Fruit fly (Drosophila melanogaster): Measurements from ENCODE around the gene Eig71Ej.

Eig71Ej gene

dm6 chr3L:15661567-15661966 lies 752 bp upstream of the Eig71Ej start, which contains the start of gene CG43082:
TSS of gene CG43082 (plus strand) at chr3L:15661867.
- TF ChIP-seq Crg-1 (GFP tag; optimal IDR thresholded peaks at IDR 0.05) (no peak), CG12768 (GFP tag; optimal IDR thresholded peaks at IDR 0.05) (no peak), CG14711 (tag; optimal IDR thresholded peaks at IDR 0.05) (no peak), CG11617 (GFP tag; optimal IDR thresholded peaks at IDR 0.05) (no peak), toe (GFP tag; optimal IDR thresholded peaks at IDR 0.05) (no peak), tj (GFP tag; optimal IDR thresholded peaks at IDR 0.05) (no peak), cnc (optimal IDR thresholded peaks at IDR 0.05) (no peak), Hr96 (GFP tag; optimal IDR thresholded peaks at IDR 0.05) (no peak), CG7101 (tag; optimal IDR thresholded peaks at IDR 0.05) (no peak), cic (GFP tag; optimal IDR thresholded peaks at IDR 0.05) (no peak), CG1620 (GFP tag; optimal IDR thresholded peaks at IDR 0.05) (no peak), pad (GFP tag; optimal IDR thresholded peaks at IDR 0.05) (no peak), CG7045 (GFP tag; optimal IDR thresholded peaks at IDR 0.05) (no peak), ovo (GFP tag; optimal IDR thresholded peaks at IDR 0.05) (no peak), kay (GFP tag; ENCODE audit: borderline replicate concordance) (no peak)

DNA sequence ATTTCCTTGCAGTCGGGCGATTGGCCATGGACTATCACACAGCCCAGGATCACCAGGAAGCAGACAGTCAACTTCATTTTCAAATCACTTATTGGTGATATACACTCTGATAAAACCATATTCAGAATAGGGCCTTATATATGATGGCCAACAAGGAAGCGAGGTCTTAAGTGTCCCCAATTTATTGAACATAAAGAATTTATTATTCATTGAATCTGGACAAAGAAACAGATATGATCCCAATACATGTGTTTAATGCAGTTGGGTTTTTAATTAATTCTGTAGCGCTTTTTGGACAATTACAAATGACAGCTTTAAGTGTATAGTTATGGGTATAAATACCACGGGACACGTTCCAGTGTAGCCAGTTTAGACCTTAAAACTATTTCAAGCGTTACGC lies 1.5 kb downstream of the Eig71Ej start, which contains the start of the genes Eig71Eh and Eig71Ei:
Gene Eig71Eh, minus strand, starts transcription at position 101 of the 400 bp plus-strand sequence.
Gene Eig71Ei, plus strand, starts transcription at position 367 of the 400 bp plus-strand sequence.
- no peak for TF ChIP-seq toe (GFP tag; optimal IDR thresholded peaks at IDR 0.05)
- no peak for TF ChIP-seq CG12768 (GFP tag; optimal IDR thresholded peaks at IDR 0.05)
- TF ChIP-seq CG5204 (GFP tag; optimal IDR thresholded peaks at IDR 0.05), result no peak
- no peak for TF ChIP-seq CG14711 (tag; optimal IDR thresholded peaks at IDR 0.05)
- TF ChIP-seq Mnt (GFP tag; optimal IDR thresholded peaks at IDR 0.05), result no peak
- TF ChIP-seq CG7045 (GFP tag; optimal IDR thresholded peaks at IDR 0.05), result no peak
- TF ChIP-seq kay (GFP tag; ENCODE audit: borderline replicate concordance), result no peak

DNA sequence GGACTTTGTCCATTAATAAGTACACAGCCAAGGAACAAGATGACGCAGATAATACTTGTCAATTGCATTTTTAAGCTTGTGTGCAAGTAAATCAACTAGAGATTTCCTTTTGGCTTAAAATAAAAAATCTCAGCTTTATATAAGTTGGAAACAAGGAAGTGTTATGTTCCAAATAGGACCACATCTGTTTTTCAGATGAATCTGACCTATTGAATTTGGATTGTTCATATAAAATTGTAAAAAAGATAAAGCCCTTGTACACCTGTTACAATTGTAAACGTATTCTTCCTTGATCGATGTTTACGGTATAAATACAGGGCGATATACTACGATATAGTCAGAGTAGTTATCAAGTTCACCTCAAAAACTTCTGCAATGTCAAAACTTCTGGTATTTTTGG lies 3.5 kb downstream of the Eig71Ej start, which contains the start of the genes Eig71Ef and Eig71Eg:
Gene Eig71Ef, minus strand, starts transcription at position 101 of the 400 bp plus-strand sequence.
Gene Eig71Eg, plus strand, starts transcription at position 339 of the 400 bp plus-strand sequence.
- TF ChIP-seq cnc (optimal IDR thresholded peaks at IDR 0.05) (no peak), CG12768 (GFP tag; optimal IDR thresholded peaks at IDR 0.05) (no peak), CG7045 (GFP tag; optimal IDR thresholded peaks at IDR 0.05) (no peak), toe (GFP tag; optimal IDR thresholded peaks at IDR 0.05) (no peak), CG33017 (tag; optimal IDR thresholded peaks at IDR 0.05) (no peak), Mnt (GFP tag; optimal IDR thresholded peaks at IDR 0.05) (no peak), CG1620 (GFP tag; optimal IDR thresholded peaks at IDR 0.05) (no peak), kay (GFP tag; ENCODE audit: borderline replicate concordance) (no peak), bab1 (GFP tag; optimal IDR thresholded peaks at IDR 0.05) (no peak), Clk (GFP tag; optimal IDR thresholded peaks at IDR 0.05) (no peak), CG7101 (tag; optimal IDR thresholded peaks at IDR 0.05) (no peak), Crg-1 (GFP tag; optimal IDR thresholded peaks at IDR 0.05) (no peak), Hr96 (GFP tag; optimal IDR thresholded peaks at IDR 0.05) (no peak), CG14711 (tag; optimal IDR thresholded peaks at IDR 0.05) (no peak), CG11617 (GFP tag; optimal IDR thresholded peaks at IDR 0.05) (no peak), tj (GFP tag; optimal IDR thresholded peaks at IDR 0.05) (no peak), CG5204 (GFP tag; optimal IDR thresholded peaks at IDR 0.05) (no peak), pad (GFP tag; optimal IDR thresholded peaks at IDR 0.05) (no peak), ovo (GFP tag; optimal IDR thresholded peaks at IDR 0.05) (no peak)

dm6 chr3L:15655910-15656309 lies 4.9 kb downstream of the Eig71Ej start, which contains the start of gene Eig71Ee:
TSS of gene Eig71Ee (minus strand) at chr3L:15656010.
- TF ChIP-seq CG12768 (GFP tag; optimal IDR thresholded peaks at IDR 0.05) (no peak), bab1 (GFP tag; optimal IDR thresholded peaks at IDR 0.05) (no peak), CG33017 (tag; optimal IDR thresholded peaks at IDR 0.05) (no peak), tj (GFP tag; optimal IDR thresholded peaks at IDR 0.05) (no peak), CG11617 (GFP tag; optimal IDR thresholded peaks at IDR 0.05) (no peak), CG7045 (GFP tag; optimal IDR thresholded peaks at IDR 0.05) (no peak), Clk (GFP tag; optimal IDR thresholded peaks at IDR 0.05) (no peak), Mnt (GFP tag; optimal IDR thresholded peaks at IDR 0.05) (no peak), cic (GFP tag; optimal IDR thresholded peaks at IDR 0.05) (no peak), toe (GFP tag; optimal IDR thresholded peaks at IDR 0.05) (no peak)

DNA sequence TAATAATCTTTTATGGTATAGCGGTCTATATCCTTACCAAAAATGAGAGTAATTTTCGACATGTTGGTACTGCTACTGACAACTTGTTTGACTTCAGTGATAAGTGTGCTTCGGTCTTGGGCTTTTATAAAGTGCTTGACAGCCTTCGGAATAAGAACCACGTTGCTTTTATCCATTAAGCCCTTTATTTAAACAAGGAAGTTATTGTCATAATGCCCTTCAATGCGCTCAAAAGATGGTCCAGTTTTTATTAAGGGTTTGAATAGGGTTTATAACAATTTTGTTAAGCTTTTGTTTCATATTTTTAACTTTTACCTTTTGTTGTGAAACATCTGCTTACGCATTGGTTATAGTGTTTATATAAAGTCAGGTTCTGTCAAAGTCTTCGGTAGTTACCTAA lies 8.7 kb downstream of the Eig71Ej start, which contains the start of the genes Eig71Ec and Eig71Ed:
Gene Eig71Ec, minus strand, starts transcription at position 101 of the 400 bp plus-strand sequence.
Gene Eig71Ed, plus strand, starts transcription at position 384 of the 400 bp plus-strand sequence.
- no peak for TF ChIP-seq CG1620 (GFP tag; optimal IDR thresholded peaks at IDR 0.05)
- no peak for TF ChIP-seq toe (GFP tag; optimal IDR thresholded peaks at IDR 0.05)
- no peak for TF ChIP-seq bab1 (GFP tag; optimal IDR thresholded peaks at IDR 0.05)
- TF ChIP-seq CG33017 (tag; optimal IDR thresholded peaks at IDR 0.05), result no peak
- TF ChIP-seq CG14711 (tag; optimal IDR thresholded peaks at IDR 0.05), result no peak
- TF ChIP-seq kay (GFP tag; ENCODE audit: borderline replicate concordance), result no peak
- no peak for TF ChIP-seq CG7101 (tag; optimal IDR thresholded peaks at IDR 0.05)
- no peak for TF ChIP-seq pad (GFP tag; optimal IDR thresholded peaks at IDR 0.05)
- no peak for TF ChIP-seq cnc (optimal IDR thresholded peaks at IDR 0.05)
- no peak for TF ChIP-seq Crg-1 (GFP tag; optimal IDR thresholded peaks at IDR 0.05)
- TF ChIP-seq Mnt (GFP tag; optimal IDR thresholded peaks at IDR 0.05), result no peak

dm6 chr3L:15650552-15650951 lies 10.3 kb downstream of the Eig71Ej start, which contains the start of gene CG43084:
TSS of gene CG43084 (plus strand) at chr3L:15650852.
- TF ChIP-seq ovo (GFP tag; optimal IDR thresholded peaks at IDR 0.05) (no peak), tj (GFP tag; optimal IDR thresholded peaks at IDR 0.05) (no peak), bab1 (GFP tag; optimal IDR thresholded peaks at IDR 0.05) (no peak), Clk (GFP tag; optimal IDR thresholded peaks at IDR 0.05) (no peak), toe (GFP tag; optimal IDR thresholded peaks at IDR 0.05) (no peak), CG12768 (GFP tag; optimal IDR thresholded peaks at IDR 0.05) (no peak), CG7101 (tag; optimal IDR thresholded peaks at IDR 0.05) (no peak), cnc (optimal IDR thresholded peaks at IDR 0.05) (no peak), CG7045 (GFP tag; optimal IDR thresholded peaks at IDR 0.05) (no peak), kay (GFP tag; ENCODE audit: borderline replicate concordance) (no peak), CG11617 (GFP tag; optimal IDR thresholded peaks at IDR 0.05) (no peak), CG5204 (GFP tag; optimal IDR thresholded peaks at IDR 0.05) (no peak), Hr96 (GFP tag; optimal IDR thresholded peaks at IDR 0.05) (no peak), Mnt (GFP tag; optimal IDR thresholded peaks at IDR 0.05) (no peak), CG14711 (tag; optimal IDR thresholded peaks at IDR 0.05) (no peak), pad (GFP tag; optimal IDR thresholded peaks at IDR 0.05) (no peak)
